Worm (Caenorhabditis elegans) whole organism, young adult: ENCODE data around the gene Y76A2B.4.

ENCODE experiments used
- F10E7.11 ChIP-seq: sonication (generic microtip); optimal IDR thresholded peaks from 2 replicates; lab custom pipeline; 2017; ENCODE audit warnings: mild to moderate bottlenecking, missing genetic modification characterization, moderate library complexity, missing compliant biosample characterization
- F22D6.2 ChIP-seq: sonication (generic microtip); optimal IDR thresholded peaks from 2 replicates; lab custom pipeline; 2016; ENCODE audit warnings: mild to moderate bottlenecking, missing genetic modification characterization, missing compliant biosample characterization
- F37B4.10 ChIP-seq: fragments of 200-800 bp; sonication (Bioruptor generic); IDR thresholded peaks from 2 replicates; pipeline ENCODE4 v1.3.6; 2022; ENCODE audit warnings: missing genetic modification characterization, missing compliant biosample characterization
- F52B5.7 ChIP-seq: sonication (generic microtip); optimal IDR thresholded peaks from 2 replicates; lab custom pipeline; 2016; ENCODE audit warnings: mild to moderate bottlenecking, missing genetic modification characterization, missing compliant biosample characterization
- K11D2.4 ChIP-seq: fragments of 200-800 bp; sonication (Bioruptor generic); IDR thresholded peaks from 2 replicates; pipeline ENCODE4 v1.3.6; 2022; ENCODE audit warnings: missing genetic modification reagents, missing genetic modification characterization, missing compliant biosample characterization
- K12H6.12 ChIP-seq: fragments of 200-800 bp; sonication (Bioruptor generic); optimal IDR thresholded peaks from 2 replicates; lab custom pipeline; 2018; ENCODE audit warnings: mild to moderate bottlenecking, missing genetic modification characterization, missing compliant biosample characterization
- Y53F4B.3 ChIP-seq: fragments of 200-800 bp; sonication (Bioruptor generic); IDR thresholded peaks from 2 replicates; pipeline ENCODE4 v1.3.6; 2022; ENCODE audit warnings: missing genetic modification reagents, missing genetic modification characterization, missing compliant biosample characterization
- Y53G8AR.9 ChIP-seq: fragments of 200-800 bp; sonication (Bioruptor generic); conservative IDR thresholded peaks from 2 replicates; pipeline ENCODE4 v1.3.6; 2022; ENCODE audit warnings: missing genetic modification reagents, missing genetic modification characterization, missing compliant biosample characterization
- akir-1 ChIP-seq: fragments of 200-800 bp; sonication (Bioruptor generic); optimal IDR thresholded peaks from 2 replicates; lab custom pipeline; 2018; ENCODE audit warnings: mild to moderate bottlenecking, missing genetic modification characterization, moderate library complexity, missing compliant biosample characterization
- attf-5 ChIP-seq: fragments of 200-800 bp; sonication (Bioruptor generic); optimal IDR thresholded peaks from 2 replicates; lab custom pipeline; 2018; ENCODE audit warnings: mild to moderate bottlenecking, missing genetic modification characterization, missing compliant biosample characterization
- ccch-3 ChIP-seq: fragments of 200-800 bp; sonication (Bioruptor generic); optimal IDR thresholded peaks from 2 replicates; lab custom pipeline; 2018; ENCODE audit warnings: mild to moderate bottlenecking, missing genetic modification characterization, missing compliant biosample characterization
- cebp-1 ChIP-seq, 2 experiments: fragments of 200-800 bp in 1 of 2; sonication (Bioruptor generic) in 1 of 2; sonication (generic microtip) in 1 of 2; IDR thresholded peaks in 1 of 2; optimal IDR thresholded peaks in 1 of 2; 2 replicates each; pipeline versions ENCODE4 v1.3.6 to Lab custom; 2017 to 2022; ENCODE audit warnings: missing compliant biosample characterization in 2 of 2, missing genetic modification characterization in 2 of 2, mild to moderate bottlenecking in 1 of 2, missing genetic modification reagents in 1 of 2, moderate library complexity in 1 of 2
- ceh-100 ChIP-seq: fragments of 200-800 bp; sonication (Bioruptor generic); IDR thresholded peaks from 2 replicates; pipeline ENCODE4 v1.3.6; 2022; ENCODE audit warnings: missing genetic modification reagents, missing genetic modification characterization, missing compliant biosample characterization
- chd-7 ChIP-seq: sonication (generic microtip); optimal IDR thresholded peaks from 2 replicates; lab custom pipeline; 2016; ENCODE audit warnings: mild to moderate bottlenecking, missing genetic modification characterization, moderate library complexity, missing compliant biosample characterization
- dox-1 ChIP-seq: fragments of 200-800 bp; sonication (Bioruptor generic); IDR thresholded peaks from 2 replicates; pipeline ENCODE4 v1.3.6; 2022; ENCODE audit warnings: missing genetic modification reagents, missing genetic modification characterization, missing compliant biosample characterization
- egl-18 ChIP-seq: fragments of 200-800 bp; sonication (Bioruptor generic); IDR thresholded peaks from 2 replicates; pipeline ENCODE4 v1.3.6; 2022; ENCODE audit warnings: missing genetic modification reagents, missing genetic modification characterization, missing compliant biosample characterization
- egl-44 ChIP-seq: fragments of 200-800 bp; sonication (Bioruptor generic); IDR thresholded peaks from 2 replicates; pipeline ENCODE4 v1.3.6; 2022; ENCODE audit warnings: missing genetic modification reagents, missing genetic modification characterization, missing compliant biosample characterization
- ets-4 ChIP-seq: fragments of 200-800 bp; sonication (Bioruptor generic); optimal IDR thresholded peaks from 2 replicates; lab custom pipeline; 2018; ENCODE audit warnings: mild to moderate bottlenecking, missing genetic modification characterization, missing compliant biosample characterization
- hmg-1.2 ChIP-seq: fragments of 200-800 bp; sonication (Bioruptor generic); IDR thresholded peaks from 2 replicates; pipeline ENCODE4 v1.3.6; 2022; ENCODE audit warnings: missing genetic modification reagents, missing genetic modification characterization, missing compliant biosample characterization
- hsf-1 ChIP-seq: fragments of 200-800 bp; sonication (Bioruptor generic); IDR thresholded peaks from 2 replicates; pipeline ENCODE4 v1.3.6; 2022; ENCODE audit warnings: missing genetic modification reagents, missing genetic modification characterization, missing compliant biosample characterization
- lag-1 ChIP-seq: fragments of 200-800 bp; sonication (Bioruptor generic); IDR thresholded peaks from 2 replicates; pipeline ENCODE4 v1.3.6; 2022; ENCODE audit warnings: missing genetic modification reagents, missing genetic modification characterization, missing compliant biosample characterization
- let-607 ChIP-seq, 2 experiments: fragments of 200-800 bp in 1 of 2; sonication (Bioruptor generic) in 1 of 2; sonication (generic microtip) in 1 of 2; optimal IDR thresholded peaks; 2 replicates each; lab custom pipeline; 2016 to 2018; ENCODE audit warnings: mild to moderate bottlenecking in 2 of 2, missing compliant biosample characterization in 2 of 2, missing genetic modification characterization in 2 of 2, moderate library complexity in 2 of 2, missing genotype in 1 of 2
- lin-26 ChIP-seq: fragments of 200-800 bp; sonication (Bioruptor generic); IDR thresholded peaks from 2 replicates; pipeline ENCODE4 v1.3.6; 2022; ENCODE audit warnings: missing genetic modification reagents, missing genetic modification characterization, missing compliant biosample characterization
- lin-40 ChIP-seq: sonication (generic microtip); optimal IDR thresholded peaks from 2 replicates; lab custom pipeline; 2016; ENCODE audit warnings: missing genetic modification characterization, mild to moderate bottlenecking, missing compliant biosample characterization, missing genotype, missing genetic modification reagents
- lsl-1 ChIP-seq: fragments of 200-800 bp; sonication (Bioruptor generic); optimal IDR thresholded peaks from 2 replicates; lab custom pipeline; 2018; ENCODE audit warnings: mild to moderate bottlenecking, missing genetic modification characterization, moderate library complexity, missing compliant biosample characterization
- madf-8 ChIP-seq: fragments of 200-800 bp; sonication (Bioruptor generic); conservative IDR thresholded peaks from 2 replicates; pipeline ENCODE4 v1.3.6; 2022; ENCODE audit warnings: missing genetic modification reagents, missing genetic modification characterization, missing compliant biosample characterization
- mcd-1 ChIP-seq: fragments of 200-800 bp; sonication (Bioruptor generic); IDR thresholded peaks from 2 replicates; pipeline ENCODE4 v1.3.6; 2022; ENCODE audit warnings: missing genetic modification reagents, missing genetic modification characterization, missing compliant biosample characterization
- mel-28 ChIP-seq: sonication (generic microtip); optimal IDR thresholded peaks from 2 replicates; lab custom pipeline; 2016; ENCODE audit warnings: borderline replicate concordance, mild to moderate bottlenecking, missing genetic modification characterization, missing compliant biosample characterization
- nfyb-1 ChIP-seq: fragments of 200-800 bp; sonication (Bioruptor generic); IDR thresholded peaks from 2 replicates; pipeline ENCODE4 v1.3.6; 2022; ENCODE audit warnings: missing genetic modification reagents, missing genetic modification characterization, missing compliant biosample characterization
- nhr-80 ChIP-seq: sonication (generic microtip); optimal IDR thresholded peaks from 2 replicates; lab custom pipeline; 2016; ENCODE audit warnings: missing genetic modification characterization, missing compliant biosample characterization
- pbrm-1 ChIP-seq: fragments of 200-800 bp; sonication (Bioruptor generic); IDR thresholded peaks from 2 replicates; pipeline ENCODE4 v1.3.6; 2022; ENCODE audit warnings: missing genetic modification reagents, missing genetic modification characterization, missing compliant biosample characterization
- pha-4 ChIP-seq: fragments of 150-350 bp; sonication (generic microtip); optimal IDR thresholded peaks from 2 replicates; lab custom pipeline; 2014; ENCODE audit warnings: missing biosample characterization, missing genetic modification reagents, missing genetic modification characterization
- tbp1 ChIP-seq: fragments of 200-800 bp; sonication (Bioruptor generic); optimal IDR thresholded peaks from 2 replicates; lab custom pipeline; 2018; ENCODE audit warnings: mild to moderate bottlenecking, missing genetic modification characterization, missing compliant biosample characterization
- xnd-1 ChIP-seq: sonication (generic microtip); optimal IDR thresholded peaks from 2 replicates; lab custom pipeline; 2016; ENCODE audit warnings: missing genotype, missing genetic modification reagents, missing genetic modification characterization, missing compliant biosample characterization
- zim-3 ChIP-seq: sonication (generic microtip); optimal IDR thresholded peaks from 2 replicates; lab custom pipeline; 2017; ENCODE audit warnings: mild to moderate bottlenecking, missing genetic modification characterization, moderate library complexity, missing compliant biosample characterization
- ztf-22 ChIP-seq: fragments of 200-800 bp; sonication (Bioruptor generic); optimal IDR thresholded peaks from 2 replicates; lab custom pipeline; 2018; ENCODE audit warnings: mild to moderate bottlenecking, missing genetic modification characterization, moderate library complexity, missing compliant biosample characterization
- ztf-28 ChIP-seq: fragments of 200-800 bp; sonication (Bioruptor generic); IDR thresholded peaks from 2 replicates; pipeline ENCODE4 v1.3.6; 2022; ENCODE audit warnings: missing genetic modification reagents, missing genetic modification characterization, missing compliant biosample characterization

The Y76A2B.4 gene

ce11 chrIII:13548982-13549381 lies 2.4 kb upstream of the Y76A2B.4 start, which contains the start of gene mmad-1 (continued):
- TF ChIP-seq K12H6.12 (tag; lab: Kevin White, UChicago) (peak; percentile 2), F52B5.7 (tag; lab: Kevin White, UChicago) (no peak), pha-4 (peak; percentile 50), mcd-1 (GFP tag; lab: Robert Waterston, UW) (peak; percentile 34; the same call in 1 of the 2 replicates), egl-18 (no peak), ztf-22 (GFP tag; lab: Kevin White, UChicago) (peak; percentile 31), K11D2.4 (peak; percentile 43; the same call in 1 of the 2 replicates)

ce11 chrIII:13544593-13544992 lies 2.0 kb downstream of the Y76A2B.4 start:
- TF ChIP-seq hsf-1 (GFP tag; lab: Robert Waterston, UW), result 0 out of 2 replicates have a peak, but pooled peaks have one; percentile 48
- TF ChIP-seq akir-1, result no peak
- TF ChIP-seq hmg-1.2 (GFP tag; lab: Robert Waterston, UW), result peak; percentile 63; the same call in 1 of the 2 replicates
- TF ChIP-seq lin-26 (GFP tag; lab: Robert Waterston, UW), result no peak
- TF ChIP-seq zim-3 (tag; lab: Kevin White, UChicago), result peak; percentile 5
- TF ChIP-seq lsl-1 (GFP tag; lab: Kevin White, UChicago), result no peak
- peak; percentile 33 for TF ChIP-seq tbp1 (GFP tag; lab: Kevin White, UChicago)
- no peak for TF ChIP-seq F37B4.10 (GFP tag; lab: Robert Waterston, UW)
- peak; percentile 87 for TF ChIP-seq ets-4
- TF ChIP-seq attf-5 (GFP tag; lab: Kevin White, UChicago), result peak; percentile 34
- TF ChIP-seq nhr-80 (tag; lab: Kevin White, UChicago), result peak; percentile 93
- TF ChIP-seq chd-7 (tag; lab: Kevin White, UChicago), result peak; percentile 20
- no peak for TF ChIP-seq F22D6.2 (tag; lab: Kevin White, UChicago)
- TF ChIP-seq cebp-1 (GFP tag; IDR thresholded peaks at IDR 0.05; lab: Robert Waterston, UW), result no peak
- peak; percentile 20 for TF ChIP-seq cebp-1 (tag; optimal IDR thresholded peaks at IDR 0.05; lab: Kevin White, UChicago)
- TF ChIP-seq let-607 (tag; optimal IDR thresholded peaks at IDR 0.05; lab: Kevin White, UChicago), result peak in 1 of 2 experiments; percentile 56
- TF ChIP-seq dox-1 (GFP tag; lab: Robert Waterston, UW), result peak; percentile 74
- no peak for TF ChIP-seq K12H6.12 (tag; lab: Kevin White, UChicago)

DNA sequence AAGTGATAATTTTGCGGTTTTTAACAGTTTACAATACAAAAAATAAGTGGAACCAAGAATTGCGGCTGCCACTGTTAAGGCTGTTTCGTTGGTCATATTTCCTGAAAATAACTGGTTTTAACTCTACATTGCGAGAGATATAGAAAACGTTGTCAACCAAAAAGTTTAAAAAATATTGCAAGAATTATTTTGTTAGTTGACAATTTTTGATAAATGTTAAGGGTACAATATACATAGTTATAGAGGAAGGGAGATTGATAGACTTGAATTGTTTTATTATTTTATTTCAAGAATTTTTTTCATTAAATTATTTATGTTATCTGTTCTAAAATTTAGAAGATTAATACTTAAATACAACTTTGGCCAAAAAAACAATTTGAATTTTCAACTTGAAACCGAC lies 3.1 kb downstream of the Y76A2B.4 start, which contains the start of gene acs-5:
acs-5 (minus strand) TSS at position 101 of the 400 bp plus-strand sequence.
- TF ChIP-seq F10E7.11 (tag; lab: Kevin White, UChicago), result no peak
- no peak for TF ChIP-seq ceh-100
- no peak for TF ChIP-seq K12H6.12 (tag; lab: Kevin White, UChicago)
- TF ChIP-seq lag-1 (GFP tag; lab: Robert Waterston, UW), result no peak
- no peak for TF ChIP-seq pbrm-1 (GFP tag; lab: Robert Waterston, UW)
- TF ChIP-seq xnd-1, result no peak
- no peak for TF ChIP-seq akir-1
- TF ChIP-seq ccch-3 (GFP tag; lab: Kevin White, UChicago), result no peak
- TF ChIP-seq madf-8 (GFP tag; lab: Robert Waterston, UW), result no peak
- no peak for TF ChIP-seq mel-28 (tag; lab: Kevin White, UChicago)

DNA sequence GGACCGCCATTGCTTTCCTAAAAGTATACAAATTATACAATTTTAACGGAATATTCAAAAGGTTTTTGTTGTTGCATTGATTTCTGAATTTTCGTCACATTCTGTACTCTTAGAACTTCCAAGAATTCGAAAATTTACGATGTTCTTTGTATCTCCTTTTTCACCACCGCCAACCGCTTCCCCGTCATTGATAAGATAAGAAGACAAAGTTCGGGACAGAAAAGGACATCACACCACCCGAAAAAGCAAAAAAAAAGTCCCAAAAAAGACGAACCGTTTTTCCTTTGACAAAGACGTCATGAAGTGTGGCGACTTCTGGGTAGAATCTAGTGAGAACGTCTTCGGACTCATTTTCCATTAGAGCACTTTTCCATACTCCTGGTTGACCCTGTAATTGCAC lies 4.1 kb downstream of the Y76A2B.4 start:
- TF ChIP-seq Y53G8AR.9 (GFP tag; lab: Robert Waterston, UW), result no peak
- peak; percentile 58 for TF ChIP-seq nhr-80 (tag; lab: Kevin White, UChicago)
- TF ChIP-seq nfyb-1, result peak; percentile 9; the same call in 1 of the 2 replicates
- TF ChIP-seq ztf-28, result no peak
- no peak for TF ChIP-seq egl-44 (GFP tag; lab: Robert Waterston, UW)
- no peak for TF ChIP-seq Y53F4B.3 (GFP tag; lab: Robert Waterston, UW)
- TF ChIP-seq ceh-100, result no peak
- TF ChIP-seq lin-40 (tag; lab: Kevin White, UChicago), result no peak
